Fruit fly (Drosophila melanogaster): Measurements from ENCODE around the gene Chsy.

DNA sequence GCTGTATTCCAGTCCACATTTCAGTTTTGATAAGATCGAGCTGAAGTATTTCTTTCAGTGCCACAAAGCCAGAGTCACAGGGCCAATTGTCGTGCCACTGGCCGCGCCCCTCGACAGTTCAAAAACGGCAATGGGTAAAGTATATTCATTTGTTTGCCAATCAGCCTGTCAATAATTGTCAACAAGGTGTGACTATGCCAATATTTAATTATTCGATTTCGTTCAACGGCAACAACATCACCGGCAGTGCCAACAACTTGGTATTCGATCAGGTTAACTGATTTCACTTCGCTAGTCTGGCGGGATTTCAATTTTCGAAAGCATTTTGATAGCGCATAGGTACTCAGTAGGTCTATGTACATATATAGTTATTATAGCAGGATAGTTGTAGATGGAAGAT lies 9.1 kb upstream of the Chsy start:
- TF ChIP-seq EcR (GFP tag; optimal IDR thresholded peaks at IDR 0.05), result no peak
- no peak for TF ChIP-seq usp (GFP tag; optimal IDR thresholded peaks at IDR 0.05)
- no peak for TF ChIP-seq psq (optimal IDR thresholded peaks at IDR 0.05)
- no peak for TF ChIP-seq pan (optimal IDR thresholded peaks at IDR 0.05)
- no peak for TF ChIP-seq CG8478 (optimal IDR thresholded peaks at IDR 0.05)

Measured in whole organism.